Fruit fly (Drosophila melanogaster): Measurements from ENCODE around the gene spri.
A peak's percentile ranks its signal among the peaks of the same experiment; 100 is the strongest.

The spri gene

dm6 chrX:10461938-10462337 lies 123.3 kb downstream of the spri start (continued):
- TF ChIP-seq CG10654 (GFP tag; optimal IDR thresholded peaks at IDR 0.05), result no peak
- TF ChIP-seq pan (optimal IDR thresholded peaks at IDR 0.05), result no peak
- no peak for TF ChIP-seq pan (GFP tag; optimal IDR thresholded peaks at IDR 0.05 in 1 of 2, IDR thresholded peaks at IDR 0.05 in 1 of 2)
- TF ChIP-seq CG8089 (GFP tag; optimal IDR thresholded peaks at IDR 0.05), result no peak
- TF ChIP-seq CG4328 (GFP tag; optimal IDR thresholded peaks at IDR 0.05), result no peak
- TF ChIP-seq CG12104 (GFP tag; optimal IDR thresholded peaks at IDR 0.05), result no peak
- no peak for TF ChIP-seq CG11504 (tag; optimal IDR thresholded peaks at IDR 0.05)
- no peak for TF ChIP-seq mld (GFP tag; IDR thresholded peaks at IDR 0.05; ENCODE audit: partially characterized antibody)
- TF ChIP-seq CG2202 (tag; optimal IDR thresholded peaks at IDR 0.05), result no peak
- peak; percentile 50 for TF ChIP-seq CG13296 (GFP tag; optimal IDR thresholded peaks at IDR 0.05)
- no peak for TF ChIP-seq CG11696 (GFP tag; IDR thresholded peaks at IDR 0.05)
- no peak for TF ChIP-seq CG1647 (GFP tag; optimal IDR thresholded peaks at IDR 0.05)
- TF ChIP-seq HLH54F (GFP tag; optimal IDR thresholded peaks at IDR 0.05), result no peak
- TF ChIP-seq gcm (GFP tag; optimal IDR thresholded peaks at IDR 0.05), result peak; percentile 45
- TF ChIP-seq B-H2 (GFP tag; optimal IDR thresholded peaks at IDR 0.05), result no peak
- no peak for TF ChIP-seq wdn (GFP tag; IDR thresholded peaks at IDR 0.05)
- no peak for TF ChIP-seq Lpt (GFP tag; optimal IDR thresholded peaks at IDR 0.05)
- no peak for TF ChIP-seq ham (GFP tag; IDR thresholded peaks at IDR 0.05)
- no peak for TF ChIP-seq ftz-f1 (GFP tag; optimal IDR thresholded peaks at IDR 0.05)
- no peak for TF ChIP-seq Dfd (GFP tag; optimal IDR thresholded peaks at IDR 0.05)
- TF ChIP-seq Neu2 (GFP tag; optimal IDR thresholded peaks at IDR 0.05; ENCODE audit: borderline replicate concordance), result no peak
- TF ChIP-seq emc (GFP tag; optimal IDR thresholded peaks at IDR 0.05), result no peak
- TF ChIP-seq Deaf1 (tag; optimal IDR thresholded peaks at IDR 0.05), result no peak
- TF ChIP-seq CG7556 (GFP tag; optimal IDR thresholded peaks at IDR 0.05), result no peak
- no peak for TF ChIP-seq az2 (GFP tag; optimal IDR thresholded peaks at IDR 0.05)
- no peak for TF ChIP-seq CG9817 (tag; optimal IDR thresholded peaks at IDR 0.05)
- no peak for TF ChIP-seq esg (GFP tag; conservative IDR thresholded peaks at IDR 0.05)
- no peak for TF ChIP-seq Gsc (GFP tag; IDR thresholded peaks at IDR 0.05)
- TF ChIP-seq crc (GFP tag; optimal IDR thresholded peaks at IDR 0.05), result no peak
- TF ChIP-seq CG12155 (GFP tag; optimal IDR thresholded peaks at IDR 0.05), result no peak
- no peak for TF ChIP-seq nerfin-1 (tag; optimal IDR thresholded peaks at IDR 0.05)
- TF ChIP-seq ATbp (GFP tag; optimal IDR thresholded peaks at IDR 0.05), result peak; percentile 36
- no peak for TF ChIP-seq Hand (GFP tag; optimal IDR thresholded peaks at IDR 0.05)
- TF ChIP-seq Abd-B (GFP tag; optimal IDR thresholded peaks at IDR 0.05), result no peak
- TF ChIP-seq fd64A (GFP tag; optimal IDR thresholded peaks at IDR 0.05), result peak; percentile 5
- no peak for TF ChIP-seq kah (GFP tag; optimal IDR thresholded peaks at IDR 0.05)
- no peak for TF ChIP-seq CG8290 (GFP tag; optimal IDR thresholded peaks at IDR 0.05)
- no peak for TF ChIP-seq CG8290 (tag; optimal IDR thresholded peaks at IDR 0.05)
- no peak for TF ChIP-seq Hr51 (GFP tag; optimal IDR thresholded peaks at IDR 0.05)
- TF ChIP-seq CG2199 (GFP tag; IDR thresholded peaks at IDR 0.05), result no peak
- no peak for TF ChIP-seq CG7745 (tag; optimal IDR thresholded peaks at IDR 0.05)
- no peak for TF ChIP-seq twi (tag; optimal IDR thresholded peaks at IDR 0.05)
- TF ChIP-seq gt (GFP tag; IDR thresholded peaks at IDR 0.05), result no peak
- TF ChIP-seq NfI (GFP tag; optimal IDR thresholded peaks at IDR 0.05), result peak; percentile 42
- TF ChIP-seq Sin3A (optimal IDR thresholded peaks at IDR 0.05), result no peak
- TF ChIP-seq Antp (GFP tag; optimal IDR thresholded peaks at IDR 0.05), result no peak
- TF ChIP-seq cato (GFP tag; optimal IDR thresholded peaks at IDR 0.05; ENCODE audit: borderline replicate concordance), result no peak
- no peak for TF ChIP-seq pita (GFP tag; optimal IDR thresholded peaks at IDR 0.05)
- TF ChIP-seq Dref (GFP tag; IDR thresholded peaks at IDR 0.05), result 0 out of 2 replicates have a peak, but pooled peaks have one; percentile 13
- peak; percentile 52 for TF ChIP-seq caup (GFP tag; optimal IDR thresholded peaks at IDR 0.05; ENCODE audit: severe bottlenecking)
- TF ChIP-seq sisA (GFP tag; IDR thresholded peaks at IDR 0.05), result no peak
- peak; percentile 6 for TF ChIP-seq CG13775 (GFP tag; optimal IDR thresholded peaks at IDR 0.05)
- TF ChIP-seq salm (tag; optimal IDR thresholded peaks at IDR 0.05), result no peak

All from whole organism, embryonic.